Worm (Caenorhabditis elegans) whole organism, late embryonic: Measurements from ENCODE around the gene F47B8.4.

Experiments
- F13H6.1 ChIP-seq: sonication (generic microtip); optimal IDR thresholded peaks from 2 replicates; lab custom pipeline; 2016; ENCODE audit warnings: missing genetic modification characterization, missing compliant biosample characterization
- K09A11.1 ChIP-seq: sonication (generic microtip); optimal IDR thresholded peaks from 2 replicates; lab custom pipeline; 2017; ENCODE audit warnings: antibody characterized with exemption, mild to moderate bottlenecking, missing genetic modification characterization, missing compliant biosample characterization; ENCODE audit not compliant: insufficient read depth
- T23F11.4 ChIP-seq: fragments of 200-800 bp; sonication (Bioruptor generic); optimal IDR thresholded peaks from 2 replicates; lab custom pipeline; 2018; ENCODE audit warnings: mild to moderate bottlenecking, missing genetic modification characterization, missing compliant biosample characterization
- Y22D7AL.16 ChIP-seq: sonication (generic microtip); optimal IDR thresholded peaks from 2 replicates; lab custom pipeline; 2016; ENCODE audit warnings: missing genetic modification characterization, missing compliant biosample characterization
- ahr-1 ChIP-seq: sonication (generic microtip); optimal IDR thresholded peaks from 2 replicates; lab custom pipeline; 2016; ENCODE audit warnings: missing genetic modification characterization, missing compliant biosample characterization
- ama-1 ChIP-seq: fragments of 150-350 bp; optimal IDR thresholded peaks from 2 replicates; lab custom pipeline; 2014
- ceh-14 ChIP-seq: sonication (generic microtip); optimal IDR thresholded peaks from 2 replicates; lab custom pipeline; 2016; ENCODE audit warnings: missing genotype, missing genetic modification characterization, missing compliant biosample characterization
- ceh-2 ChIP-seq: sonication (generic microtip); optimal IDR thresholded peaks from 2 replicates; lab custom pipeline; 2016; ENCODE audit warnings: missing genotype, missing genetic modification characterization, missing compliant biosample characterization
- ceh-22 ChIP-seq: sonication (generic microtip); optimal IDR thresholded peaks from 2 replicates; lab custom pipeline; 2017; ENCODE audit warnings: missing biosample characterization, missing genetic modification characterization
- ceh-24 ChIP-seq: sonication (generic microtip); optimal IDR thresholded peaks from 2 replicates; lab custom pipeline; 2016; ENCODE audit warnings: mild to moderate bottlenecking, missing genetic modification characterization, missing compliant biosample characterization
- ceh-30 ChIP-seq: fragments of 150-350 bp; optimal IDR thresholded peaks from 2 replicates; lab custom pipeline; 2014; ENCODE audit warnings: missing biosample characterization, missing genetic modification characterization
- ceh-34 ChIP-seq: sonication (generic microtip); optimal IDR thresholded peaks from 2 replicates; lab custom pipeline; 2016; ENCODE audit warnings: mild to moderate bottlenecking, missing genetic modification characterization, missing compliant biosample characterization
- ceh-45 ChIP-seq: fragments of 200-800 bp; sonication (Bioruptor generic); IDR thresholded peaks from 2 replicates; pipeline ENCODE4 v1.3.6; 2022; ENCODE audit warnings: missing genetic modification reagents, missing genetic modification characterization, missing compliant biosample characterization
- ceh-48 ChIP-seq: sonication (generic microtip); optimal IDR thresholded peaks from 2 replicates; lab custom pipeline; 2016; ENCODE audit warnings: missing genetic modification characterization, inconsistent platforms, missing compliant biosample characterization
- ceh-6 ChIP-seq: fragments of 200-800 bp; sonication (Bioruptor generic); optimal IDR thresholded peaks from 2 replicates; lab custom pipeline; 2018; ENCODE audit warnings: mild to moderate bottlenecking, missing genetic modification characterization, missing compliant biosample characterization
- che-1 ChIP-seq: sonication (generic microtip); optimal IDR thresholded peaks from 2 replicates; lab custom pipeline; 2016; ENCODE audit warnings: mild to moderate bottlenecking, missing genetic modification characterization, missing compliant biosample characterization
- dmd-4 ChIP-seq: sonication (generic microtip); optimal IDR thresholded peaks from 2 replicates; lab custom pipeline; 2016; ENCODE audit warnings: borderline replicate concordance, missing genetic modification characterization, missing compliant biosample characterization
- fax-1 ChIP-seq: sonication (generic microtip); optimal IDR thresholded peaks from 2 replicates; lab custom pipeline; 2016; ENCODE audit warnings: missing genotype, missing genetic modification characterization, missing compliant biosample characterization
- fkh-10 ChIP-seq: fragments of 150-350 bp; optimal IDR thresholded peaks from 2 replicates; lab custom pipeline; 2014; ENCODE audit warnings: missing biosample characterization, missing genetic modification reagents, missing genetic modification characterization
- fkh-6 ChIP-seq: sonication (generic microtip); optimal IDR thresholded peaks from 2 replicates; lab custom pipeline; 2016; ENCODE audit warnings: missing genetic modification characterization, missing compliant biosample characterization
- gmeb-2 ChIP-seq: sonication (generic microtip); optimal IDR thresholded peaks from 2 replicates; lab custom pipeline; 2016; ENCODE audit warnings: missing genetic modification characterization, inconsistent platforms, missing compliant biosample characterization
- hlh-15 ChIP-seq: sonication (generic microtip); optimal IDR thresholded peaks from 2 replicates; lab custom pipeline; 2016; ENCODE audit warnings: missing genetic modification characterization, missing compliant biosample characterization
- hlh-30 ChIP-seq: sonication (generic microtip); optimal IDR thresholded peaks from 2 replicates; lab custom pipeline; 2017; ENCODE audit warnings: antibody characterized with exemption, missing genetic modification characterization, missing compliant biosample characterization; ENCODE audit not compliant: insufficient read depth
- hlh-8 ChIP-seq: sonication (generic microtip); optimal IDR thresholded peaks from 2 replicates; lab custom pipeline; 2016; ENCODE audit warnings: missing genotype, missing genetic modification characterization, missing compliant biosample characterization
- madf-2 ChIP-seq: sonication (generic microtip); optimal IDR thresholded peaks from 2 replicates; lab custom pipeline; 2017; ENCODE audit warnings: missing genetic modification characterization, missing compliant biosample characterization
- mec-3 ChIP-seq: sonication (generic microtip); optimal IDR thresholded peaks from 2 replicates; lab custom pipeline; 2016; ENCODE audit warnings: borderline replicate concordance, missing genetic modification characterization, missing compliant biosample characterization
- nfya-1 ChIP-seq: sonication (generic microtip); optimal IDR thresholded peaks from 2 replicates; lab custom pipeline; 2017; ENCODE audit warnings: missing genetic modification characterization, mild to moderate bottlenecking, missing compliant biosample characterization, antibody characterized with exemption, moderate library complexity
- nhr-232 ChIP-seq: sonication (generic microtip); optimal IDR thresholded peaks from 2 replicates; lab custom pipeline; 2016; ENCODE audit warnings: missing genetic modification characterization, missing compliant biosample characterization
- npax-4 ChIP-seq: sonication (generic microtip); optimal IDR thresholded peaks from 2 replicates; lab custom pipeline; 2016; ENCODE audit warnings: missing genetic modification characterization, missing compliant biosample characterization
- pax-1 ChIP-seq: fragments of 150-350 bp; optimal IDR thresholded peaks from 2 replicates; lab custom pipeline; 2014; ENCODE audit warnings: missing biosample characterization, missing genetic modification characterization
- pha-4 ChIP-seq: fragments of 150-350 bp; optimal IDR thresholded peaks from 2 replicates; lab custom pipeline; 2018; ENCODE audit warnings: missing biosample characterization, missing genetic modification reagents, missing genetic modification characterization
- pqm-1 ChIP-seq: sonication (generic microtip); optimal IDR thresholded peaks from 2 replicates; lab custom pipeline; 2016; ENCODE audit warnings: missing genetic modification characterization, missing compliant biosample characterization
- ref-2 ChIP-seq: sonication (generic microtip); optimal IDR thresholded peaks from 2 replicates; lab custom pipeline; 2016; ENCODE audit warnings: missing genetic modification characterization, missing compliant biosample characterization
- rnt-1 ChIP-seq: sonication (generic microtip); optimal IDR thresholded peaks from 2 replicates; lab custom pipeline; 2016; ENCODE audit warnings: missing genetic modification characterization, missing compliant biosample characterization
- sox-2 ChIP-seq: fragments of 200-800 bp; sonication (Bioruptor generic); IDR thresholded peaks from 2 replicates; pipeline ENCODE4 v1.3.6; 2022; ENCODE audit warnings: missing genetic modification reagents, missing genetic modification characterization, missing compliant biosample characterization
- sox-4 ChIP-seq: sonication (generic microtip); optimal IDR thresholded peaks from 2 replicates; lab custom pipeline; 2017; ENCODE audit warnings: mild to moderate bottlenecking, missing genetic modification characterization, inconsistent platforms, missing compliant biosample characterization
- syd-9 ChIP-seq: sonication (generic microtip); optimal IDR thresholded peaks from 2 replicates; lab custom pipeline; 2016; ENCODE audit warnings: mild to moderate bottlenecking, missing genetic modification characterization, moderate library complexity, missing compliant biosample characterization
- unc-3 ChIP-seq, 2 experiments: fragments of 200-800 bp in 1 of 2; sonication (Bioruptor generic) in 1 of 2; sonication (generic microtip) in 1 of 2; conservative IDR thresholded peaks in 1 of 2; optimal IDR thresholded peaks in 1 of 2; 2 replicates each; pipeline versions ENCODE4 v1.3.6 to Lab custom; 2016 to 2022; ENCODE audit warnings: missing compliant biosample characterization in 2 of 2, missing genetic modification characterization in 2 of 2, missing genetic modification reagents in 1 of 2
- unc-55 ChIP-seq: sonication (generic microtip); optimal IDR thresholded peaks from 2 replicates; lab custom pipeline; 2017; ENCODE audit warnings: missing biosample characterization, missing genetic modification reagents, missing genetic modification characterization
- zip-5 ChIP-seq: sonication (generic microtip); optimal IDR thresholded peaks from 2 replicates; lab custom pipeline; 2016; ENCODE audit warnings: missing genetic modification characterization, missing compliant biosample characterization
- ztf-16 ChIP-seq: sonication (generic microtip); optimal IDR thresholded peaks from 2 replicates; lab custom pipeline; 2017; ENCODE audit warnings: missing genetic modification characterization, missing compliant biosample characterization

The F47B8.4 gene

ce11 chrV:14333116-14333515, 8.6 kb upstream of the F47B8.4 start, which contains the start of gene srm-4:
TSS of gene srm-4 (plus strand) at chrV:14333416.
- TF ChIP-seq ahr-1 (tag; lab: Kevin White, UChicago) = no peak
- TF ChIP-seq pax-1 (tag; lab: Kevin White, UChicago) = no peak
- TF ChIP-seq nhr-232 (tag; lab: Kevin White, UChicago) = no peak
- no peak for TF ChIP-seq unc-3 (GFP tag; conservative IDR thresholded peaks at IDR 0.05; lab: Robert Waterston, UW)
- TF ChIP-seq unc-3 (tag; optimal IDR thresholded peaks at IDR 0.05; lab: Kevin White, UChicago) = no peak
- no peak for TF ChIP-seq hlh-15
- TF ChIP-seq F13H6.1 = no peak
- no peak for TF ChIP-seq gmeb-2 (tag; lab: Kevin White, UChicago)
- no peak for TF ChIP-seq ceh-34 (tag; lab: Kevin White, UChicago)
- TF ChIP-seq ceh-45 (GFP tag; lab: Robert Waterston, UW) = no peak
- TF ChIP-seq fkh-6 = no peak
- TF ChIP-seq che-1 (tag; lab: Kevin White, UChicago) = no peak
- no peak for TF ChIP-seq ceh-24 (tag; lab: Kevin White, UChicago)
- no peak for TF ChIP-seq rnt-1 (tag; lab: Kevin White, UChicago)
- TF ChIP-seq ztf-16 = no peak
- no peak for TF ChIP-seq hlh-30 (tag; lab: Kevin White, UChicago)
- no peak for TF ChIP-seq unc-55 (GFP tag; lab: Kevin White, UChicago)
- no peak for TF ChIP-seq pha-4 (tag; lab: Kevin White, UChicago)
- no peak for TF ChIP-seq ceh-30 (tag; lab: Kevin White, UChicago)
- TF ChIP-seq K09A11.1 (tag; lab: Kevin White, UChicago) = no peak
- TF ChIP-seq, all 69 proteins: peak for 0

ce11 chrV:14331477-14331876, 7.0 kb upstream of the F47B8.4 start, which contains the start of gene F47B8.8:
TSS of gene F47B8.8 (plus strand) at chrV:14331733.
- no peak for TF ChIP-seq npax-4 (tag; lab: Kevin White, UChicago)
- no peak for TF ChIP-seq hlh-15
- no peak for TF ChIP-seq ceh-6 (GFP tag; lab: Kevin White, UChicago)
- no peak for TF ChIP-seq madf-2 (tag; lab: Kevin White, UChicago)
- TF ChIP-seq ceh-48 (tag; lab: Kevin White, UChicago) = no peak
- TF ChIP-seq pqm-1 (tag; lab: Kevin White, UChicago) = no peak
- TF ChIP-seq fkh-10 (GFP tag; lab: Kevin White, UChicago) = no peak
- no peak for TF ChIP-seq gmeb-2 (tag; lab: Kevin White, UChicago)
- TF ChIP-seq ref-2 (tag; lab: Kevin White, UChicago) = no peak
- no peak for TF ChIP-seq Y22D7AL.16 (tag; lab: Kevin White, UChicago)
- TF ChIP-seq zip-5 = no peak
- TF ChIP-seq, all 69 proteins: peak for 0

ce11 chrV:14328806-14329205, 4.3 kb upstream of the F47B8.4 start, which contains the start of gene pepm-1:
TSS of gene pepm-1 (plus strand) at chrV:14329106.
- TF ChIP-seq nhr-232 (tag; lab: Kevin White, UChicago) (no peak), madf-2 (tag; lab: Kevin White, UChicago) (no peak), sox-2 (GFP tag; lab: Robert Waterston, UW) (no peak), syd-9 (tag; lab: Kevin White, UChicago) (no peak), T23F11.4 (no peak), ceh-22 (tag; lab: Kevin White, UChicago) (no peak)

- TF ChIP-seq syd-9 (tag; lab: Kevin White, UChicago) = no peak
- TF ChIP-seq ceh-14 (tag; lab: Kevin White, UChicago) = no peak
- no peak for TF ChIP-seq mec-3 (tag; lab: Kevin White, UChicago)
- TF ChIP-seq ama-1 = no peak
- TF ChIP-seq F13H6.1 = no peak
- TF ChIP-seq hlh-8 (tag; lab: Kevin White, UChicago) = no peak
- no peak for TF ChIP-seq fkh-6
- TF ChIP-seq nfya-1 (tag; lab: Kevin White, UChicago) = no peak
- TF ChIP-seq pax-1 (tag; lab: Kevin White, UChicago) = no peak
- no peak for TF ChIP-seq nhr-232 (tag; lab: Kevin White, UChicago)
- no peak for TF ChIP-seq sox-4
- no peak for TF ChIP-seq ceh-30 (tag; lab: Kevin White, UChicago)
- no peak for TF ChIP-seq hlh-30 (tag; lab: Kevin White, UChicago)
- no peak for TF ChIP-seq dmd-4
- TF ChIP-seq unc-3 (GFP tag; conservative IDR thresholded peaks at IDR 0.05; lab: Robert Waterston, UW) = no peak
- no peak for TF ChIP-seq unc-3 (tag; optimal IDR thresholded peaks at IDR 0.05; lab: Kevin White, UChicago)
- no peak for TF ChIP-seq fax-1 (tag; lab: Kevin White, UChicago)
- TF ChIP-seq npax-4 (tag; lab: Kevin White, UChicago) = no peak
- TF ChIP-seq ceh-2 (tag; lab: Kevin White, UChicago) = no peak
- TF ChIP-seq, all 69 proteins: peak for 0
Measured at ce11 chrV:14327776-14328175, 3.3 kb upstream of the F47B8.4 start, which contains the start of gene F47B8.5. TSS of gene F47B8.5 (minus strand) at chrV:14327876.
